Worm (Caenorhabditis elegans): Measurements from ENCODE around the gene F38A6.5.

Gene F38A6.5

DNA sequence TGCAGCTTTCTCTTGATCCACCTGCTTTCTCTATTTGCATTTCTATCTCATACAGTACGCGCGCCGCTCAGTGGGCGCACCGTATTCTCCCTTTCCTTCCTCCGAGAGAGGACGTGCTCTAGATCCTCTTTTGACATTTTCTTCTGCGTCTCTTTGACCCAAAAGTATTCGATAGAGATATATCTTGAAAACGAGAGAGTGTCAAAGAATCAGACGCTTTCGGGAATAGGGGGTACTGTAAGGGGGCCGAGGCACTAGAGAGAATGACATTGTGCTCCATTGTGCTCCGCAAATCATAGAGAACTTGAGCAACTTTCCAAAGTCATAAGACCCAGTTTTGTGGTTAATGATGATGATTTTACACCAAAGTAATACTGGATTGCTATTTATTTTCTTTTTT is 24.4 kb downstream of the F38A6.5 start (continued):
- no peak for TF ChIP-seq unc-130 (tag; optimal IDR thresholded peaks at IDR 0.05)
- TF ChIP-seq ama-1 (optimal IDR thresholded peaks at IDR 0.05) = no peak
- peak in 1 of 2 experiments; percentile 25 for TF ChIP-seq mdl-1 (tag; optimal IDR thresholded peaks at IDR 0.05)
- TF ChIP-seq elt-3 (tag; optimal IDR thresholded peaks at IDR 0.05) = no peak
- TF ChIP-seq nhr-28 (tag; optimal IDR thresholded peaks at IDR 0.05) = no peak
- TF ChIP-seq lin-14 (GFP tag; optimal IDR thresholded peaks at IDR 0.05) = peak; percentile 37
- no peak for TF ChIP-seq pag-3 (tag; optimal IDR thresholded peaks at IDR 0.05; ENCODE audit: borderline replicate concordance, insufficient read depth)
- peak; percentile 27 for TF ChIP-seq tbx-2 (tag; optimal IDR thresholded peaks at IDR 0.05)
- TF ChIP-seq ceh-63 (GFP tag; optimal IDR thresholded peaks at IDR 0.05) = no peak
- peak in 1 of 2 experiments; percentile 86 for TF ChIP-seq lsy-2 (tag; optimal IDR thresholded peaks at IDR 0.05)
- TF ChIP-seq mef-2 (tag; optimal IDR thresholded peaks at IDR 0.05) = no peak
- peak; percentile 8 for TF ChIP-seq blmp-1 (tag; optimal IDR thresholded peaks at IDR 0.05)
- TF ChIP-seq ceh-8 (GFP tag; optimal IDR thresholded peaks at IDR 0.05) = no peak
- TF ChIP-seq mab-9 (GFP tag; IDR thresholded peaks at IDR 0.05) = no peak
- TF ChIP-seq nhr-71 (tag; optimal IDR thresholded peaks at IDR 0.05) = peak; percentile 21
- no peak for TF ChIP-seq elt-2 (tag; optimal IDR thresholded peaks at IDR 0.05)
- TF ChIP-seq xbp-1 (tag; optimal IDR thresholded peaks at IDR 0.05) = no peak
- TF ChIP-seq unc-30 (tag; optimal IDR thresholded peaks at IDR 0.05) = no peak
- TF ChIP-seq nhr-11 (tag; optimal IDR thresholded peaks at IDR 0.05) = no peak
- no peak for TF ChIP-seq ceh-90 (tag; optimal IDR thresholded peaks at IDR 0.05)
- no peak for TF ChIP-seq zag-1 (tag; optimal IDR thresholded peaks at IDR 0.05)
- no peak for TF ChIP-seq efl-3 (GFP tag; optimal IDR thresholded peaks at IDR 0.05)
- TF ChIP-seq swsn-7 (tag; optimal IDR thresholded peaks at IDR 0.05) = peak; percentile 14
- TF ChIP-seq fkh-4 (tag; optimal IDR thresholded peaks at IDR 0.05; ENCODE audit: borderline replicate concordance) = no peak

DNA sequence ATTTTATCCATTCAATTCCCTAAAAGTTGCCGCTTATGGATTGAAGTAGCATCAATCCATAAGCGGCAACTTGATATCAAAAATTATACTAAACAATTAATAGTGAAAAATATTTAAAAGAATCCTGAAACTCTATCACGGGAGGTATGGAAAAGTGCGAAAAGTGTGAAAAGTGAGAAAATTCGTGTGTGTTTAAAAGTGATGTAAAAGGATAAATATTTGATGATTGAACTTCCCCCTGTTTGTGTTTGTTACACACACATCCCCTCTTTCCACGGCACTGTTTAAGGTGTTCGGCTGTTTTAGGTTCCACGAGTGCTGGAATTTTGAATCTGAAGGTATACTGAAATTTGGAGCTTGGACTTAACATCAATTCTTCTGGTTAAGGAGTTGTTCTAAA is 25.6 kb downstream of the F38A6.5 start:
- TF ChIP-seq unc-86 (tag; optimal IDR thresholded peaks at IDR 0.05) (no peak), C34B4.2 (tag; optimal IDR thresholded peaks at IDR 0.05) (no peak), mep-1 (tag; optimal IDR thresholded peaks at IDR 0.05) (no peak), swsn-7 (tag; optimal IDR thresholded peaks at IDR 0.05) (no peak), nhr-237 (tag; optimal IDR thresholded peaks at IDR 0.05) (no peak), lin-15B (tag; optimal IDR thresholded peaks at IDR 0.05) (no peak), unc-30 (tag; optimal IDR thresholded peaks at IDR 0.05) (no peak), ceh-8 (GFP tag; optimal IDR thresholded peaks at IDR 0.05) (no peak), ceh-88 (GFP tag; IDR thresholded peaks at IDR 0.05) (no peak)

ce11 chrV:20746805-20747204 is 26.7 kb downstream of the F38A6.5 start:
- no peak for TF ChIP-seq lin-35 (GFP tag; optimal IDR thresholded peaks at IDR 0.05)
- TF ChIP-seq mep-1 (tag; optimal IDR thresholded peaks at IDR 0.05) = no peak
- no peak for TF ChIP-seq efl-1 (optimal IDR thresholded peaks at IDR 0.05)
- TF ChIP-seq efl-1 (GFP tag; optimal IDR thresholded peaks at IDR 0.05 in 1 of 2) = peak in 1 of 2 experiments; percentile 72
- no peak for TF ChIP-seq aha-1 (tag; optimal IDR thresholded peaks at IDR 0.05)

DNA sequence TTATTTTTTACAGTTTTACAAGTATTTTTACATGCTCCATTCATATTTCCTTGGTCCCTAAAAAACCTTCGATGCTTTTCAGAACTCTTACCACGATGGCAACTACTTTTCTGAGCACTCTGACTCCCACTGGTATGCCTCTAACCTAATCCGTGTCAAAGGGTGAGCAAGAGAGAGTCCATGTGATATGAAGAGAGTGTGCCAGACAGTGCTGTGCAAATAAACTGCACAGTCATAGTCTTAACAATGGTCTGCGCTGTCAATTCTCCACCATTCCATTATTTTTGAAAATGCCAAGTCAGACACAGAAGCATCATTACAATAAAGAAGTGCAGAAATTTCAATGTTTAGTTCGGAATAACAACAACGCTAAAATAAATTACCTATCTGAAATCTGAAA is 28.3 kb downstream of the F38A6.5 start:
- TF ChIP-seq hpl-2 (GFP tag; optimal IDR thresholded peaks at IDR 0.05) = no peak
- no peak for TF ChIP-seq efl-1 (optimal IDR thresholded peaks at IDR 0.05)
- peak in 1 of 2 experiments; percentile 8 for TF ChIP-seq efl-1 (GFP tag; optimal IDR thresholded peaks at IDR 0.05 in 1 of 2)
- TF ChIP-seq sup-37 (GFP tag; optimal IDR thresholded peaks at IDR 0.05) = no peak
- TF ChIP-seq rnt-1 (tag; optimal IDR thresholded peaks at IDR 0.05) = no peak
- TF ChIP-seq fkh-10 (GFP tag; optimal IDR thresholded peaks at IDR 0.05) = no peak
- TF ChIP-seq dpl-1 (GFP tag; optimal IDR thresholded peaks at IDR 0.05) = no peak

Data from whole organism, L1 larva.